Fruit fly (Drosophila melanogaster) whole organism, embryonic: ENCODE data around the gene D.

ENCODE experiments used
- Bdp1 ChIP-seq: fragments of 200-800 bp; sonication (Bioruptor generic); optimal IDR thresholded peaks from 3 replicates; lab custom pipeline; 2016; ENCODE audit warnings: missing biosample characterization, missing genetic modification characterization
- C15 ChIP-seq: fragments of 200-800 bp; sonication (Bioruptor generic); IDR thresholded peaks from 3 replicates; pipeline ENCODE4 v1.3.6; 2022; ENCODE audit warnings: missing biosample characterization, missing genetic modification characterization
- CG10431 ChIP-seq: fragments of 200-800 bp; sonication (Bioruptor generic); optimal IDR thresholded peaks from 3 replicates; lab custom pipeline; 2018; ENCODE audit warnings: missing biosample characterization, mild to moderate bottlenecking, missing genetic modification characterization
- CG10462 ChIP-seq: fragments of 200-800 bp; sonication (Bioruptor generic); optimal IDR thresholded peaks from 2 replicates; lab custom pipeline; 2016; ENCODE audit warnings: missing biosample characterization, missing genetic modification characterization
- CG10979 ChIP-seq: fragments of 200-800 bp; sonication (Bioruptor generic); optimal IDR thresholded peaks from 2 replicates; lab custom pipeline; 2018; ENCODE audit warnings: missing biosample characterization, mild to moderate bottlenecking, missing genetic modification characterization, moderate library complexity
- CG11560 ChIP-seq: fragments of 200-800 bp; sonication (Bioruptor generic); IDR thresholded peaks from 3 replicates; pipeline ENCODE4 v1.3.6; 2022; ENCODE audit warnings: missing biosample characterization, missing genetic modification characterization
- CG13424 ChIP-seq: fragments of 200-800 bp; sonication (Bioruptor generic); optimal IDR thresholded peaks from 2 replicates; lab custom pipeline; 2019; ENCODE audit warnings: missing biosample characterization, mild to moderate bottlenecking, missing genetic modification characterization, moderate library complexity
- CG14050 ChIP-seq: fragments of 200-800 bp; sonication (Bioruptor generic); IDR thresholded peaks from 3 replicates; pipeline ENCODE4 v1.3.6; 2022; ENCODE audit warnings: missing biosample characterization, missing genetic modification characterization
- CG14667 ChIP-seq: fragments of 200-800 bp; sonication (Bioruptor generic); IDR thresholded peaks from 2 replicates; pipeline ENCODE4 v1.3.6; 2022; ENCODE audit warnings: missing biosample characterization, missing genetic modification characterization
- CG14710 ChIP-seq: fragments of 200-800 bp; sonication (Bioruptor generic); optimal IDR thresholded peaks from 3 replicates; lab custom pipeline; 2019; ENCODE audit warnings: missing biosample characterization, mild to moderate bottlenecking, missing genetic modification characterization, moderate library complexity
- CG14965 ChIP-seq: fragments of 200-800 bp; sonication (Bioruptor generic); optimal IDR thresholded peaks from 2 replicates; lab custom pipeline; 2016; ENCODE audit warnings: missing biosample characterization, missing genetic modification characterization, borderline replicate concordance
- CG1792 ChIP-seq: fragments of 200-800 bp; sonication (Bioruptor generic); optimal IDR thresholded peaks from 2 replicates; lab custom pipeline; 2016; ENCODE audit warnings: missing biosample characterization, missing genetic modification characterization
- CG2889 ChIP-seq: fragments of 200-800 bp; sonication (Bioruptor generic); IDR thresholded peaks from 3 replicates; pipeline ENCODE4 v1.3.6; 2022; ENCODE audit warnings: missing biosample characterization, missing genetic modification characterization
- CG32767 ChIP-seq: fragments of 200-800 bp; sonication (Bioruptor generic); IDR thresholded peaks from 2 replicates; pipeline ENCODE4 v1.3.6; 2022; ENCODE audit warnings: missing biosample characterization, missing genetic modification characterization
- CG3407 ChIP-seq: fragments of 200-800 bp; sonication (Bioruptor generic); optimal IDR thresholded peaks from 2 replicates; lab custom pipeline; 2018; ENCODE audit warnings: missing biosample characterization, mild to moderate bottlenecking, missing genetic modification characterization
- CG34376 ChIP-seq: fragments of 200-800 bp; sonication (Bioruptor generic); optimal IDR thresholded peaks from 2 replicates; lab custom pipeline; 2018; ENCODE audit warnings: missing biosample characterization, mild to moderate bottlenecking, missing genetic modification characterization
- CG4282 ChIP-seq: fragments of 200-800 bp; sonication (Bioruptor generic); optimal IDR thresholded peaks from 2 replicates; lab custom pipeline; 2016; ENCODE audit warnings: missing biosample characterization, missing genetic modification characterization
- CG6175 ChIP-seq: fragments of 200-800 bp; sonication (Bioruptor generic); IDR thresholded peaks from 3 replicates; pipeline ENCODE4 v1.3.6; 2022; ENCODE audit warnings: missing biosample characterization, missing genetic modification characterization
- CG6254 ChIP-seq: fragments of 200-800 bp; sonication (Bioruptor generic); optimal IDR thresholded peaks from 3 replicates; lab custom pipeline; 2017; ENCODE audit warnings: mild to moderate bottlenecking, missing biosample characterization, missing genetic modification reagents, missing genetic modification characterization
- CG8924 ChIP-seq: fragments of 200-800 bp; optimal IDR thresholded peaks from 3 replicates; lab custom pipeline; 2019; ENCODE audit warnings: missing biosample characterization, mild to moderate bottlenecking, missing genetic modification characterization, moderate library complexity
- CTCF ChIP-seq: fragments of 200-800 bp; sonication (Bioruptor generic); optimal IDR thresholded peaks from 2 replicates; lab custom pipeline; 2017; ENCODE audit warnings: missing biosample characterization, mild to moderate bottlenecking, missing genetic modification characterization, moderate library complexity
- Doc2 ChIP-seq: fragments of 200-800 bp; sonication (Bioruptor generic); IDR thresholded peaks from 2 replicates; pipeline ENCODE4 v1.3.6; 2022; ENCODE audit warnings: missing biosample characterization, missing genetic modification characterization
- Ets65A ChIP-seq: fragments of 200-800 bp; sonication (Bioruptor generic); peaks from one replicate; lab custom pipeline; 2016; ENCODE audit warnings: missing biosample characterization, missing genetic modification characterization
- Fer2 ChIP-seq: fragments of 200-800 bp; sonication (Bioruptor generic); optimal IDR thresholded peaks from 2 replicates; lab custom pipeline; 2018; ENCODE audit warnings: missing biosample characterization, mild to moderate bottlenecking, missing genetic modification characterization, moderate library complexity
- GATAe ChIP-seq: fragments of 200-800 bp; sonication (Bioruptor generic); conservative IDR thresholded peaks from 2 replicates; pipeline ENCODE4 v1.3.6; 2022; ENCODE audit warnings: missing biosample characterization, missing genetic modification characterization
- Med ChIP-seq: fragments of 200-800 bp; sonication (Bioruptor generic); peaks from one replicate; lab custom pipeline; 2016; ENCODE audit warnings: missing biosample characterization, missing genetic modification characterization, mild to moderate bottlenecking, inconsistent platforms, moderate library complexity
- Nf-YA ChIP-seq: fragments of 200-800 bp; sonication (Bioruptor generic); IDR thresholded peaks from 2 replicates; pipeline ENCODE4 v1.3.6; 2022; ENCODE audit warnings: missing biosample characterization, missing genetic modification characterization
- Nf-YC ChIP-seq: fragments of 200-800 bp; optimal IDR thresholded peaks from 3 replicates; lab custom pipeline; 2019; ENCODE audit warnings: missing biosample characterization, mild to moderate bottlenecking, missing genetic modification characterization, moderate library complexity
- Pdp1 ChIP-seq, 2 experiments: fragments of 200-800 bp; sonication (Bioruptor generic); optimal IDR thresholded peaks; 3 replicates each; lab custom pipeline; 2016; ENCODE audit warnings: missing biosample characterization in 2 of 2, missing genetic modification characterization in 2 of 2, mild to moderate bottlenecking in 1 of 2, moderate library complexity in 1 of 2
- Side ChIP-seq: fragments of 200-800 bp; sonication (Bioruptor generic); optimal IDR thresholded peaks from 2 replicates; lab custom pipeline; 2016; ENCODE audit warnings: missing biosample characterization, missing genetic modification characterization
- abd-A ChIP-seq: fragments of 200-800 bp; sonication (Bioruptor generic); optimal IDR thresholded peaks from 3 replicates; lab custom pipeline; 2019; ENCODE audit warnings: missing biosample characterization, mild to moderate bottlenecking, missing genetic modification characterization, moderate library complexity
- ato ChIP-seq: fragments of 200-800 bp; sonication (Bioruptor generic); IDR thresholded peaks from 2 replicates; pipeline ENCODE4 v1.3.6; 2022; ENCODE audit warnings: missing biosample characterization, missing genetic modification characterization; ENCODE audit not compliant: partially characterized antibody
- cg ChIP-seq: fragments of 200-800 bp; sonication (Bioruptor generic); optimal IDR thresholded peaks from 3 replicates; lab custom pipeline; 2019; ENCODE audit warnings: missing biosample characterization, mild to moderate bottlenecking, missing genetic modification characterization, moderate library complexity
- cwo ChIP-seq: fragments of 200-800 bp; sonication (Bioruptor generic); optimal IDR thresholded peaks from 3 replicates; lab custom pipeline; 2017; ENCODE audit warnings: missing biosample characterization, missing genetic modification characterization, mild to moderate bottlenecking, moderate library complexity, missing genetic modification reagents
- dmrt11E ChIP-seq: fragments of 200-800 bp; sonication (Bioruptor generic); optimal IDR thresholded peaks from 3 replicates; lab custom pipeline; 2018; ENCODE audit warnings: missing biosample characterization, mild to moderate bottlenecking, missing genetic modification characterization, moderate library complexity
- dpn ChIP-seq, 2 experiments: fragments of 200-800 bp; sonication (Bioruptor generic); optimal IDR thresholded peaks; 3 replicates each; lab custom pipeline; 2016; ENCODE audit warnings: missing biosample characterization in 2 of 2, missing genetic modification characterization in 2 of 2
- ems ChIP-seq: fragments of 200-800 bp; sonication (Bioruptor generic); optimal IDR thresholded peaks from 3 replicates; lab custom pipeline; 2016; ENCODE audit warnings: missing biosample characterization, missing genetic modification characterization
- esg ChIP-seq: fragments of 200-800 bp; sonication (Bioruptor generic); conservative IDR thresholded peaks from 2 replicates; pipeline ENCODE4 v1.3.6; 2022; ENCODE audit warnings: missing biosample characterization, missing genetic modification characterization
- fru ChIP-seq: fragments of >200 bp; optimal IDR thresholded peaks from 2 replicates; lab custom pipeline; 2017
- gem ChIP-seq: fragments of 200-800 bp; sonication (Bioruptor generic); optimal IDR thresholded peaks from 2 replicates; lab custom pipeline; 2019; ENCODE audit warnings: missing biosample characterization, mild to moderate bottlenecking, missing genetic modification characterization, moderate library complexity
- gsb ChIP-seq: fragments of 200-800 bp; sonication (Bioruptor generic); IDR thresholded peaks from 2 replicates; pipeline ENCODE4 v1.3.6; 2022; ENCODE audit warnings: missing biosample characterization, missing genetic modification characterization
- gsb-n ChIP-seq: fragments of 200-800 bp; sonication (Bioruptor generic); optimal IDR thresholded peaks from 3 replicates; lab custom pipeline; 2018; ENCODE audit warnings: missing biosample characterization, mild to moderate bottlenecking, missing genetic modification characterization
- lmd ChIP-seq: fragments of 200-800 bp; sonication (Bioruptor generic); IDR thresholded peaks from 2 replicates; pipeline ENCODE4 v1.3.6; 2022; ENCODE audit warnings: missing biosample characterization, missing genetic modification characterization
- ranshi ChIP-seq: fragments of 200-800 bp; sonication (Bioruptor generic); IDR thresholded peaks from 2 replicates; pipeline ENCODE4 v1.3.6; 2022; ENCODE audit warnings: missing biosample characterization, missing genetic modification characterization
- sd ChIP-seq: fragments of 200-800 bp; sonication (Bioruptor generic); optimal IDR thresholded peaks from 3 replicates; lab custom pipeline; 2018; ENCODE audit warnings: missing biosample characterization, mild to moderate bottlenecking, missing genetic modification characterization, moderate library complexity
- sens ChIP-seq: fragments of 200-800 bp; sonication (Bioruptor generic); peaks from one replicate; lab custom pipeline; 2016; ENCODE audit warnings: missing biosample characterization, missing genetic modification characterization
- sqz ChIP-seq: fragments of 200-800 bp; sonication (Bioruptor generic); optimal IDR thresholded peaks from 3 replicates; lab custom pipeline; 2018; ENCODE audit warnings: missing biosample characterization, mild to moderate bottlenecking, missing genetic modification characterization
- stwl ChIP-seq: fragments of 200-800 bp; sonication (Bioruptor generic); optimal IDR thresholded peaks from 3 replicates; lab custom pipeline; 2018; ENCODE audit warnings: missing biosample characterization, mild to moderate bottlenecking, missing genetic modification characterization, moderate library complexity
- sug ChIP-seq: fragments of 200-800 bp; optimal IDR thresholded peaks from 2 replicates; lab custom pipeline; 2019; ENCODE audit warnings: missing biosample characterization, mild to moderate bottlenecking, missing genetic modification characterization, moderate library complexity
- vvl ChIP-seq: fragments of 200-800 bp; sonication (Bioruptor generic); IDR thresholded peaks from 2 replicates; pipeline ENCODE4 v1.3.6; 2022; ENCODE audit warnings: missing biosample characterization, missing genetic modification characterization
- zen ChIP-seq: fragments of 200-800 bp; sonication (Bioruptor generic); optimal IDR thresholded peaks from 3 replicates; lab custom pipeline; 2018; ENCODE audit warnings: missing biosample characterization, mild to moderate bottlenecking, missing genetic modification characterization, moderate library complexity
- zfh2 ChIP-seq: fragments of 200-800 bp; sonication (Bioruptor generic); optimal IDR thresholded peaks from 2 replicates; lab custom pipeline; 2016; ENCODE audit warnings: missing biosample characterization, missing genetic modification characterization

D gene

dm6 chr3L:14160436-14160835, 18.0 kb downstream of the D start:
- TF ChIP-seq CG13424 (tag; lab: Kevin White, UChicago) (no peak), CG32767 (GFP tag; lab: Robert Waterston, UW) (no peak), Doc2 (GFP tag; lab: Robert Waterston, UW) (no peak), dpn (GFP tag; optimal IDR thresholded peaks at IDR 0.05; lab: Kevin White, UChicago) (no peak), CG10979 (tag; lab: Kevin White, UChicago) (peak; percentile 5), CG14710 (tag; lab: Kevin White, UChicago) (peak; percentile 13), CG10462 (GFP tag; lab: Kevin White, UChicago) (no peak), CG14965 (GFP tag; lab: Kevin White, UChicago) (no peak), Med (peak; percentile 3), ems (no peak), CG1792 (GFP tag; lab: Kevin White, UChicago) (no peak), sens (peak; percentile 64), CG6254 (GFP tag; lab: Kevin White, UChicago) (no peak), dmrt11E (tag; lab: Kevin White, UChicago) (peak; percentile 7), gem (tag; lab: Kevin White, UChicago) (peak; percentile 25), Bdp1 (GFP tag; lab: Kevin White, UChicago) (no peak)

dm6 chr3L:14157919-14158541, 20.4 kb downstream of the D start:
- TF ChIP-seq stwl (tag; lab: Kevin White, UChicago) (no peak), CG6175 (GFP tag; lab: Robert Waterston, UW) (no peak), lmd (GFP tag; lab: Robert Waterston, UW) (no peak), zfh2 (GFP tag; lab: Kevin White, UChicago) (no peak), CG4282 (GFP tag; lab: Kevin White, UChicago) (no peak), CG34376 (GFP tag; lab: Kevin White, UChicago) (no peak), gsb (GFP tag; lab: Robert Waterston, UW) (no peak), Ets65A (no peak), ranshi (GFP tag; lab: Robert Waterston, UW) (no peak), CG3407 (no peak), cg (GFP tag; lab: Kevin White, UChicago) (no peak), CG8924 (tag; lab: Kevin White, UChicago) (no peak), sd (tag; lab: Kevin White, UChicago) (peak; percentile 16), fru (lab: Kevin White, UChicago) (no peak), CTCF (GFP tag; lab: Kevin White, UChicago) (no peak), Nf-YC (tag; lab: Kevin White, UChicago) (peak; percentile 54), C15 (GFP tag; lab: Robert Waterston, UW) (no peak), Pdp1 (GFP tag; optimal IDR thresholded peaks at IDR 0.05; lab: Kevin White, UChicago) (no peak), sug (no peak), sqz (GFP tag; lab: Kevin White, UChicago) (peak; percentile 74), CG2889 (no peak), CG10431 (no peak), Fer2 (no peak), vvl (peak; percentile 84), Side (GFP tag; lab: Kevin White, UChicago) (no peak), esg (GFP tag; lab: Robert Waterston, UW) (no peak), zen (tag; lab: Kevin White, UChicago) (no peak), CG14050 (GFP tag; lab: Robert Waterston, UW) (no peak), CG14667 (GFP tag; lab: Robert Waterston, UW) (no peak), cwo (no peak), abd-A (peak; percentile 99), Nf-YA (GFP tag; lab: Robert Waterston, UW) (no peak), CG11560 (tag; lab: Robert Waterston, UW) (no peak), ato (GFP tag; lab: Robert Waterston, UW) (no peak), gsb-n (tag; lab: Kevin White, UChicago) (peak; percentile 3), GATAe (no peak)
